Fruit fly (Drosophila melanogaster) whole organism, embryonic: ENCODE data around the gene CG8236.

Experiments used
- ATbp ChIP-seq: fragments of 200-800 bp; sonication (Bioruptor generic); optimal IDR thresholded peaks from 2 replicates; lab custom pipeline; 2017; ENCODE audit warnings: missing biosample characterization, mild to moderate bottlenecking, missing genetic modification characterization, missing genetic modification reagents
- CG11696 ChIP-seq: fragments of 200-800 bp; sonication (Bioruptor generic); IDR thresholded peaks from 2 replicates; pipeline ENCODE4 v1.3.6; 2022; ENCODE audit warnings: missing biosample characterization, missing genetic modification characterization
- CG17328 ChIP-seq: fragments of 200-800 bp; sonication (Bioruptor generic); IDR thresholded peaks from 2 replicates; pipeline ENCODE4 v1.3.6; 2022; ENCODE audit warnings: missing biosample characterization, missing genetic modification characterization
- CG7963 ChIP-seq: fragments of 200-800 bp; sonication (Bioruptor generic); IDR thresholded peaks from 3 replicates; pipeline ENCODE4 v1.3.6; 2022; ENCODE audit warnings: missing biosample characterization, missing genetic modification characterization; ENCODE audit not compliant: partially characterized antibody
- CG8359 ChIP-seq: fragments of 200-800 bp; sonication (Bioruptor generic); optimal IDR thresholded peaks from 2 replicates; lab custom pipeline; 2017; ENCODE audit warnings: missing biosample characterization, mild to moderate bottlenecking, missing genetic modification characterization, borderline replicate concordance
- D19B ChIP-seq: fragments of 200-800 bp; sonication (Bioruptor generic); optimal IDR thresholded peaks from 2 replicates; lab custom pipeline; 2017; ENCODE audit warnings: missing biosample characterization, mild to moderate bottlenecking, missing genetic modification characterization
- HLHmδ ChIP-seq: fragments of 200-800 bp; sonication (Bioruptor generic); optimal IDR thresholded peaks from 2 replicates; lab custom pipeline; 2018; ENCODE audit warnings: missing biosample characterization, mild to moderate bottlenecking, missing genetic modification characterization, moderate library complexity
- Sox102F ChIP-seq: fragments of 200-800 bp; sonication (Bioruptor generic); optimal IDR thresholded peaks from 2 replicates; lab custom pipeline; 2018; ENCODE audit warnings: missing biosample characterization, mild to moderate bottlenecking, missing genetic modification characterization, moderate library complexity
- ewg ChIP-seq: fragments of 200-800 bp; sonication (Bioruptor generic); optimal IDR thresholded peaks from 3 replicates; lab custom pipeline; 2017; ENCODE audit warnings: mild to moderate bottlenecking, missing biosample characterization, missing genetic modification reagents, missing genetic modification characterization
- h ChIP-seq: fragments of >200 bp; optimal IDR thresholded peaks from 2 replicates; lab custom pipeline; 2017
- ham ChIP-seq: fragments of 200-800 bp; sonication (Bioruptor generic); IDR thresholded peaks from 2 replicates; pipeline ENCODE4 v1.3.6; 2022; ENCODE audit warnings: missing biosample characterization, missing genetic modification characterization
- lbe ChIP-seq: fragments of 200-800 bp; sonication (Bioruptor generic); optimal IDR thresholded peaks from 2 replicates; lab custom pipeline; 2016; ENCODE audit warnings: missing biosample characterization, mild to moderate bottlenecking, missing genetic modification characterization
- sob ChIP-seq: fragments of 200-800 bp; sonication (Bioruptor generic); IDR thresholded peaks from 2 replicates; pipeline ENCODE4 v1.3.6; 2022; ENCODE audit warnings: missing biosample characterization, missing genetic modification characterization
- trh ChIP-seq: fragments of 200-800 bp; sonication (Bioruptor generic); optimal IDR thresholded peaks from 2 replicates; lab custom pipeline; 2016; ENCODE audit warnings: missing biosample characterization, missing genetic modification characterization

DNA sequence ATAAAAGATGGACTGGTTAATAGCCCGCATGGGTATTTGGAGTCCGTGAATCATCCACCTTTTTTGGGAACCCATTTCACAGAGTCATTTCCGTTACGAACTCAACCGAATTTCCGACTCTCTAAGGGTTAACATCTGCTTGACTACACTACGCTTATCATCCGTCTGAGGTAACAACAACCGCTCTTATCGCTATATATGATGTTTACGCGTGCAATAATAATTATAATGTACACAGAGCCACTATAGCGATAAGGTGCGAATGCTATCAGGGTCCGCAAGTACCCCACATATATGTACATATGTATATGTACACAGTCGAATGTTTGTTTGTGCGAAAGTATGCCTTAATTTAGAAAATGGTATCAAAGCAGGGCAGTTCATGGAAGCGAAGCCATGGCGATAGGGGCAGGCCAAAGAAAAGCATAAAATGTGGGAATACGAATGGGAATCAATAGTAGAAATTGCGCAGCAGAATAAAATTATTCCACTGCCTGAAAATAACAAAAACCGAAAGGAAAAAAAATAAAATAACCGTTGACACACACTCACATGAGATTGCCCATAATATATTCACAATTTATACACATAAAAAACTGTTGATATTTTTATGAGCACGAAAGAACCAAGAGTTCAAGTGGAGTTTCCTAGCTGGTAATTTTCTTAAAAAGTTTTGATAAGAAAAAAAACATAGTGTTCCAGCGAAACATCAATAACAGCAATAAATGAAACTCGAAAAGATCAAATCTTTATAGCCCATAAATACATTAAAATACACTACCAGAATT, 41.4 kb downstream of the CG8236 start:
- TF ChIP-seq CG17328 (GFP tag; lab: Robert Waterston, UW), result peak; percentile 79
- peak; percentile 74 for TF ChIP-seq ewg
- TF ChIP-seq ATbp (GFP tag; lab: Kevin White, UChicago), result peak; percentile 98
- peak; percentile 96 for TF ChIP-seq HLHmδ (GFP tag; lab: Kevin White, UChicago)
- peak; percentile 83 for TF ChIP-seq sob (GFP tag; lab: Robert Waterston, UW)
- no peak for TF ChIP-seq h (lab: Kevin White, UChicago)
- peak; percentile 66 for TF ChIP-seq Sox102F (GFP tag; lab: Kevin White, UChicago)
- peak; percentile 92 for TF ChIP-seq CG8359 (GFP tag; lab: Kevin White, UChicago)
- TF ChIP-seq CG7963 (GFP tag; lab: Robert Waterston, UW), result no peak
- peak; percentile 79 for TF ChIP-seq lbe (GFP tag; lab: Kevin White, UChicago)
- TF ChIP-seq ham (GFP tag; lab: Robert Waterston, UW), result no peak
- no peak for TF ChIP-seq D19B
- TF ChIP-seq CG11696 (GFP tag; lab: Robert Waterston, UW), result peak; percentile 73
- TF ChIP-seq trh (GFP tag; lab: Kevin White, UChicago), result peak; percentile 39
